Fruit fly (Drosophila melanogaster) whole organism, embryonic: ENCODE measurements around the gene Sld5.
A peak's percentile ranks its signal among the peaks of the same experiment; 100 is the strongest.

ENCODE experiments used
- Atf-2 ChIP-seq: fragments of 200-800 bp; sonication (Bioruptor generic); optimal IDR thresholded peaks from 2 replicates; lab custom pipeline; 2016; ENCODE audit warnings: missing biosample characterization, missing genetic modification characterization
- B-H1 ChIP-seq: fragments of 200-800 bp; sonication (Bioruptor generic); IDR thresholded peaks from 3 replicates; pipeline ENCODE4 v1.3.6; 2022; ENCODE audit warnings: missing biosample characterization, missing genetic modification characterization
- C15 ChIP-seq: fragments of 200-800 bp; sonication (Bioruptor generic); IDR thresholded peaks from 3 replicates; pipeline ENCODE4 v1.3.6; 2022; ENCODE audit warnings: missing biosample characterization, missing genetic modification characterization
- CG11093 ChIP-seq: fragments of 200-800 bp; sonication (Bioruptor generic); IDR thresholded peaks from 3 replicates; pipeline ENCODE4 v1.3.6; 2022; ENCODE audit warnings: missing biosample characterization, missing genetic modification characterization
- CG17186 ChIP-seq: fragments of 200-800 bp; sonication (Bioruptor generic); optimal IDR thresholded peaks from 3 replicates; lab custom pipeline; 2017; ENCODE audit warnings: missing biosample characterization, missing genetic modification reagents, missing genetic modification characterization
- CG17361 ChIP-seq: fragments of 200-800 bp; sonication (Bioruptor generic); IDR thresholded peaks from 3 replicates; pipeline ENCODE4 v1.3.6; 2022; ENCODE audit warnings: missing biosample characterization, missing genetic modification characterization
- CG17568 ChIP-seq: fragments of 200-800 bp; sonication (Bioruptor generic); optimal IDR thresholded peaks from 2 replicates; lab custom pipeline; 2018; ENCODE audit warnings: missing biosample characterization, mild to moderate bottlenecking, missing genetic modification characterization, moderate library complexity
- CG1832 ChIP-seq: fragments of 200-800 bp; sonication (Bioruptor generic); optimal IDR thresholded peaks from 2 replicates; lab custom pipeline; 2017; ENCODE audit warnings: missing biosample characterization, mild to moderate bottlenecking, missing genetic modification characterization, inconsistent platforms
- CG2712 ChIP-seq: fragments of 200-800 bp; optimal IDR thresholded peaks from 3 replicates; lab custom pipeline; 2019; ENCODE audit warnings: missing biosample characterization, mild to moderate bottlenecking, missing genetic modification characterization, moderate library complexity
- CG43689 ChIP-seq: fragments of 200-800 bp; sonication (Bioruptor generic); IDR thresholded peaks from 2 replicates; pipeline ENCODE4 v1.3.6; 2022; ENCODE audit warnings: missing biosample characterization, missing genetic modification characterization
- CG4404 ChIP-seq: fragments of 200-800 bp; sonication (Bioruptor generic); IDR thresholded peaks from 2 replicates; pipeline ENCODE4 v1.3.6; 2022; ENCODE audit warnings: missing biosample characterization, missing genetic modification characterization
- CG4617 ChIP-seq: fragments of 200-800 bp; sonication (Bioruptor generic); optimal IDR thresholded peaks from 3 replicates; lab custom pipeline; 2016; ENCODE audit warnings: missing biosample characterization, missing genetic modification characterization, borderline replicate concordance
- CG5953 ChIP-seq: fragments of 200-800 bp; sonication (Bioruptor generic); IDR thresholded peaks from 2 replicates; pipeline ENCODE4 v1.3.6; 2022; ENCODE audit warnings: missing biosample characterization, missing genetic modification characterization
- CG6765 ChIP-seq: fragments of 200-800 bp; sonication (Bioruptor generic); optimal IDR thresholded peaks from 3 replicates; lab custom pipeline; 2017; ENCODE audit warnings: missing biosample characterization, mild to moderate bottlenecking, missing genetic modification characterization
- CG7357 ChIP-seq: fragments of 200-800 bp; sonication (Bioruptor generic); IDR thresholded peaks from 3 replicates; pipeline ENCODE4 v1.3.6; 2022; ENCODE audit warnings: missing biosample characterization, missing genetic modification characterization
- D ChIP-seq, 2 experiments: fragments of 200-800 bp in 1 of 2; fragments of >200 bp in 1 of 2; sonication (Bioruptor generic) in 1 of 2; optimal IDR thresholded peaks; 2 replicates in 1 of 2; 3 replicates in 1 of 2; lab custom pipeline; 2017; ENCODE audit warnings: mild to moderate bottlenecking in 1 of 2, missing biosample characterization in 1 of 2, missing genetic modification characterization in 1 of 2, missing genetic modification reagents in 1 of 2
- D19B ChIP-seq: fragments of 200-800 bp; sonication (Bioruptor generic); optimal IDR thresholded peaks from 2 replicates; lab custom pipeline; 2017; ENCODE audit warnings: missing biosample characterization, mild to moderate bottlenecking, missing genetic modification characterization
- Dad ChIP-seq: fragments of 200-800 bp; sonication (Bioruptor generic); optimal IDR thresholded peaks from 3 replicates; lab custom pipeline; 2016; ENCODE audit warnings: missing biosample characterization, missing genetic modification characterization
- E2f2 ChIP-seq: fragments of 200-800 bp; sonication (Bioruptor generic); IDR thresholded peaks from 2 replicates; pipeline ENCODE4 v1.3.6; 2022; ENCODE audit warnings: missing biosample characterization, missing genetic modification characterization
- HLH3B ChIP-seq: fragments of 200-800 bp; sonication (Bioruptor generic); IDR thresholded peaks from 2 replicates; pipeline ENCODE4 v1.3.6; 2022; ENCODE audit warnings: missing biosample characterization, missing genetic modification characterization
- HLH54F ChIP-seq: fragments of 200-800 bp; sonication (Bioruptor generic); optimal IDR thresholded peaks from 3 replicates; lab custom pipeline; 2016; ENCODE audit warnings: missing biosample characterization, missing genetic modification characterization
- Lpt ChIP-seq: fragments of >200 bp; optimal IDR thresholded peaks from 2 replicates; lab custom pipeline; 2018; ENCODE audit warnings: missing biosample characterization, missing genetic modification characterization
- MESR4 ChIP-seq: fragments of 200-800 bp; sonication (Bioruptor generic); optimal IDR thresholded peaks from 2 replicates; lab custom pipeline; 2018; ENCODE audit warnings: missing biosample characterization, mild to moderate bottlenecking, missing genetic modification characterization, moderate library complexity
- Mrtf ChIP-seq: fragments of 200-800 bp; sonication (Bioruptor generic); IDR thresholded peaks from 3 replicates; pipeline ENCODE4 v1.3.6; 2022; ENCODE audit warnings: missing biosample characterization, missing genetic modification characterization
- NK7.1 ChIP-seq: fragments of 200-800 bp; sonication (Bioruptor generic); optimal IDR thresholded peaks from 3 replicates; lab custom pipeline; 2016; ENCODE audit warnings: missing biosample characterization, missing genetic modification characterization
- Nf-YB ChIP-seq: fragments of 200-800 bp; sonication (Bioruptor generic); optimal IDR thresholded peaks from 3 replicates; lab custom pipeline; 2019; ENCODE audit warnings: missing biosample characterization, mild to moderate bottlenecking, missing genetic modification characterization, moderate library complexity
- Pdp1 ChIP-seq, 2 experiments: fragments of 200-800 bp; sonication (Bioruptor generic); optimal IDR thresholded peaks; 3 replicates each; lab custom pipeline; 2016; ENCODE audit warnings: missing biosample characterization in 2 of 2, missing genetic modification characterization in 2 of 2, mild to moderate bottlenecking in 1 of 2, moderate library complexity in 1 of 2
- Sin3A ChIP-seq: fragments of >200 bp; optimal IDR thresholded peaks from 2 replicates; lab custom pipeline; 2018
- Spps ChIP-seq: fragments of 200-800 bp; sonication (Bioruptor generic); optimal IDR thresholded peaks from 2 replicates; lab custom pipeline; 2018; ENCODE audit warnings: missing biosample characterization, mild to moderate bottlenecking, missing genetic modification characterization
- TFAM ChIP-seq: fragments of 200-800 bp; sonication (Bioruptor generic); optimal IDR thresholded peaks from 2 replicates; lab custom pipeline; 2017; ENCODE audit warnings: missing biosample characterization, missing genetic modification characterization, inconsistent platforms
- Usf ChIP-seq: fragments of 200-800 bp; sonication (Bioruptor generic); optimal IDR thresholded peaks from 2 replicates; lab custom pipeline; 2017; ENCODE audit warnings: missing genotype, missing biosample characterization, missing genetic modification characterization
- YL-1 ChIP-seq: fragments of 200-800 bp; sonication (Bioruptor generic); optimal IDR thresholded peaks from 3 replicates; lab custom pipeline; 2017; ENCODE audit warnings: missing biosample characterization, mild to moderate bottlenecking, missing genetic modification characterization
- dimm ChIP-seq: fragments of 200-800 bp; sonication (Bioruptor generic); IDR thresholded peaks from 2 replicates; pipeline ENCODE4 v1.3.6; 2022; ENCODE audit warnings: missing biosample characterization, missing genetic modification characterization
- dm ChIP-seq: fragments of 200-800 bp; sonication (Bioruptor generic); optimal IDR thresholded peaks from 3 replicates; lab custom pipeline; 2016; ENCODE audit warnings: missing biosample characterization, missing genetic modification characterization
- emc ChIP-seq: fragments of 200-800 bp; sonication (Bioruptor generic); optimal IDR thresholded peaks from 2 replicates; lab custom pipeline; 2016; ENCODE audit warnings: missing biosample characterization, missing genetic modification characterization
- fd3F ChIP-seq: fragments of 200-800 bp; sonication (Bioruptor generic); optimal IDR thresholded peaks from 2 replicates; lab custom pipeline; 2018; ENCODE audit warnings: missing biosample characterization, mild to moderate bottlenecking, missing genetic modification characterization, moderate library complexity
- gcm ChIP-seq: fragments of 200-800 bp; sonication (Bioruptor generic); optimal IDR thresholded peaks from 2 replicates; lab custom pipeline; 2019; ENCODE audit warnings: missing biosample characterization, mild to moderate bottlenecking, missing genetic modification characterization, moderate library complexity
- grau ChIP-seq: fragments of 200-800 bp; optimal IDR thresholded peaks from 3 replicates; lab custom pipeline; 2019; ENCODE audit warnings: missing biosample characterization, mild to moderate bottlenecking, missing genetic modification characterization, moderate library complexity
- her ChIP-seq: fragments of 200-800 bp; sonication (Bioruptor generic); optimal IDR thresholded peaks from 2 replicates; lab custom pipeline; 2016; ENCODE audit warnings: missing biosample characterization, missing genetic modification characterization
- kah ChIP-seq: fragments of 200-800 bp; sonication (Bioruptor generic); optimal IDR thresholded peaks from 2 replicates; lab custom pipeline; 2018; ENCODE audit warnings: missing biosample characterization, mild to moderate bottlenecking, missing genetic modification characterization
- lbe ChIP-seq: fragments of 200-800 bp; sonication (Bioruptor generic); optimal IDR thresholded peaks from 2 replicates; lab custom pipeline; 2016; ENCODE audit warnings: missing biosample characterization, mild to moderate bottlenecking, missing genetic modification characterization
- odd ChIP-seq: fragments of 200-800 bp; sonication (Bioruptor generic); optimal IDR thresholded peaks from 2 replicates; lab custom pipeline; 2017; ENCODE audit warnings: missing biosample characterization, mild to moderate bottlenecking, missing genetic modification characterization
- psq ChIP-seq: fragments of 200-800 bp; sonication (Bioruptor generic); optimal IDR thresholded peaks from 2 replicates; lab custom pipeline; 2017; ENCODE audit warnings: missing biosample characterization, missing genetic modification characterization
- sqz ChIP-seq: fragments of 200-800 bp; sonication (Bioruptor generic); optimal IDR thresholded peaks from 3 replicates; lab custom pipeline; 2018; ENCODE audit warnings: missing biosample characterization, mild to moderate bottlenecking, missing genetic modification characterization
- tgo ChIP-seq: fragments of 200-800 bp; sonication (Bioruptor generic); IDR thresholded peaks from 3 replicates; pipeline ENCODE4 v1.3.6; 2022; ENCODE audit warnings: missing biosample characterization, missing genetic modification characterization
- ttk ChIP-seq: fragments of 200-800 bp; sonication (Bioruptor generic); IDR thresholded peaks from 2 replicates; pipeline ENCODE4 v2.1.2; 2022; ENCODE audit warnings: missing biosample characterization, missing genetic modification characterization
- tup ChIP-seq: fragments of 200-800 bp; sonication (Bioruptor generic); optimal IDR thresholded peaks from 2 replicates; lab custom pipeline; 2016; ENCODE audit warnings: missing biosample characterization, mild to moderate bottlenecking, missing genetic modification characterization, moderate library complexity
- vnd ChIP-seq: fragments of 200-800 bp; sonication (Bioruptor generic); IDR thresholded peaks from 3 replicates; pipeline ENCODE4 v1.3.6; 2022; ENCODE audit warnings: missing biosample characterization, missing genetic modification characterization; ENCODE audit not compliant: partially characterized antibody

The Sld5 gene

dm6 chr3R:26036153-26037144 lies 19.9 kb downstream of the Sld5 start (continued):
- TF ChIP-seq CG17568 (GFP tag; lab: Kevin White, UChicago) (peak; percentile 82), tup (GFP tag; lab: Kevin White, UChicago) (peak; percentile 35), emc (GFP tag; lab: Kevin White, UChicago) (no peak), CG4404 (GFP tag; lab: Robert Waterston, UW) (peak; percentile 86), Atf-2 (GFP tag; lab: Kevin White, UChicago) (peak; percentile 69), CG7357 (GFP tag; lab: Robert Waterston, UW) (peak; percentile 44; the same call in 1 of the 3 replicates), CG2712 (tag; lab: Kevin White, UChicago) (peak; percentile 98), CG6765 (GFP tag; lab: Kevin White, UChicago) (no peak), CG5953 (GFP tag; lab: Robert Waterston, UW) (no peak), C15 (no peak), MESR4 (no peak), fd3F (no peak), tgo (GFP tag; lab: Robert Waterston, UW) (peak; percentile 54; the same call in 2 of the 3 replicates), Usf (GFP tag; lab: Kevin White, UChicago) (peak; percentile 89), Nf-YB (GFP tag; lab: Kevin White, UChicago) (peak; percentile 87), CG17361 (peak; percentile 98), vnd (GFP tag; lab: Robert Waterston, UW) (no peak), Mrtf (GFP tag; lab: Robert Waterston, UW) (no peak; the same call in 2 of the 3 replicates), HLH3B (GFP tag; lab: Robert Waterston, UW) (peak; percentile 62), CG43689 (GFP tag; lab: Robert Waterston, UW) (no peak), gcm (GFP tag; lab: Kevin White, UChicago) (peak; percentile 97), B-H1 (GFP tag; lab: Robert Waterston, UW) (no peak), HLH54F (GFP tag; lab: Kevin White, UChicago) (peak; percentile 32), sqz (GFP tag; lab: Kevin White, UChicago) (peak; percentile 95), E2f2 (peak; percentile 44; the same call in 1 of the 2 replicates), psq (GFP tag; lab: Kevin White, UChicago) (peak; percentile 65), D19B (GFP tag; lab: Kevin White, UChicago) (no peak), dimm (GFP tag; lab: Robert Waterston, UW) (no peak), her (peak; percentile 26), NK7.1 (peak; percentile 19), YL-1 (peak; percentile 74), dm (GFP tag; lab: Kevin White, UChicago) (peak; percentile 64), grau (tag; lab: Kevin White, UChicago) (peak; percentile 91), lbe (GFP tag; lab: Kevin White, UChicago) (peak; percentile 71), ttk (GFP tag; lab: Robert Waterston, UW) (peak; percentile 45; the same call in 1 of the 2 replicates), kah (peak; percentile 95), Pdp1 (GFP tag; optimal IDR thresholded peaks at IDR 0.05; lab: Kevin White, UChicago) (peak; percentile 70 to 71), odd (peak; percentile 87), D (optimal IDR thresholded peaks at IDR 0.05; lab: Kevin White, UChicago) (peak; percentile 73), D (GFP tag; optimal IDR thresholded peaks at IDR 0.05; lab: Kevin White, UChicago) (peak; percentile 98), CG4617 (GFP tag; lab: Kevin White, UChicago) (peak; percentile 49), CG11093 (GFP tag; lab: Robert Waterston, UW) (peak; percentile 63), CG1832 (GFP tag; lab: Kevin White, UChicago) (no peak), Spps (peak; percentile 98), CG17186 (GFP tag; lab: Kevin White, UChicago) (peak; percentile 58), Dad (peak; percentile 62), Sin3A (lab: Kevin White, UChicago) (no peak), Lpt (GFP tag; lab: Kevin White, UChicago) (no peak), TFAM (peak; percentile 75)
